Worm (Caenorhabditis elegans): ENCODE measurements around the gene pkc-2.

DNA sequence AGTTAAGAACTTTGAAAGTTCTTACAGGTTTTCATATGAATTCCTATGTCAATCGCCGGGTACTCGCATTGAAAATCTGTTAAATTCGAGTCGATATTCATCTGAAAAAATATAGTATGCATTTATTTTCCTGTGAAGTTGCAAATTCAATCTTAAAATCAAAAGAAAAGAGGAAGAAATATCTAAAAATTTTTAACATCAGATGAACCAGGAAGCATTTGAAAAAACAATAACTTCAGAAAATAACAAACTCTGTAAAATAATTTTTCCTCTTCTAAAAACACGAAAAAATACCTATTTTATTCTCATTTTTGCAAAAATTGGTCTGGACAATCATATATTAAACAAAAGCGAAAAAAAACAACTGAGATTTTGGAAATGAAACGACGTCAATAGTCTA, 45.5 kb upstream of the pkc-2 start, which contains the start of gene npr-7:
- TF ChIP-seq K09A11.1 (tag; optimal IDR thresholded peaks at IDR 0.05; ENCODE audit: insufficient read depth) (no peak), lin-11 (tag; optimal IDR thresholded peaks at IDR 0.05) (no peak), dve-1 (tag; optimal IDR thresholded peaks at IDR 0.05) (no peak), K02D7.2 (tag; optimal IDR thresholded peaks at IDR 0.05) (no peak), eyg-1 (tag; optimal IDR thresholded peaks at IDR 0.05) (no peak), fkh-10 (GFP tag; optimal IDR thresholded peaks at IDR 0.05) (no peak), unc-42 (tag; optimal IDR thresholded peaks at IDR 0.05) (no peak)
